Worm (Caenorhabditis elegans) whole organism, young adult: Measurements from ENCODE around the gene srg-51.
"Not testable (repeated sequence)": the region's sequence is repeated elsewhere in the genome, so short reads cannot be mapped to it uniquely, and the experiment has no call there.

Experiments used
- B0035.1 ChIP-seq: sonication (generic microtip); optimal IDR thresholded peaks from 2 replicates; lab custom pipeline; 2016; ENCODE audit warnings: missing genetic modification characterization, mild to moderate bottlenecking, missing compliant biosample characterization, missing genotype, missing genetic modification reagents
- B0336.3 ChIP-seq: fragments of 200-800 bp; sonication (Bioruptor generic); IDR thresholded peaks from 2 replicates; pipeline ENCODE4 v1.3.6; 2022; ENCODE audit warnings: missing genetic modification characterization, missing compliant biosample characterization
- D2030.7 ChIP-seq: fragments of 200-800 bp; sonication (Bioruptor generic); IDR thresholded peaks from 2 replicates; pipeline ENCODE4 v1.3.6; 2022; ENCODE audit warnings: missing genetic modification reagents, missing genetic modification characterization, missing compliant biosample characterization
- F52B5.7 ChIP-seq: sonication (generic microtip); optimal IDR thresholded peaks from 2 replicates; lab custom pipeline; 2016; ENCODE audit warnings: mild to moderate bottlenecking, missing genetic modification characterization, missing compliant biosample characterization
- K11D2.4 ChIP-seq: fragments of 200-800 bp; sonication (Bioruptor generic); IDR thresholded peaks from 2 replicates; pipeline ENCODE4 v1.3.6; 2022; ENCODE audit warnings: missing genetic modification reagents, missing genetic modification characterization, missing compliant biosample characterization
- K12H6.12 ChIP-seq: fragments of 200-800 bp; sonication (Bioruptor generic); optimal IDR thresholded peaks from 2 replicates; lab custom pipeline; 2018; ENCODE audit warnings: mild to moderate bottlenecking, missing genetic modification characterization, missing compliant biosample characterization
- attf-6 ChIP-seq: fragments of 200-800 bp; sonication (Bioruptor generic); IDR thresholded peaks from 2 replicates; pipeline ENCODE4 v1.3.6; 2022; ENCODE audit warnings: missing genetic modification reagents, missing genetic modification characterization, missing compliant biosample characterization
- dox-1 ChIP-seq: fragments of 200-800 bp; sonication (Bioruptor generic); IDR thresholded peaks from 2 replicates; pipeline ENCODE4 v1.3.6; 2022; ENCODE audit warnings: missing genetic modification reagents, missing genetic modification characterization, missing compliant biosample characterization
- ekl-4 ChIP-seq: fragments of 200-800 bp; sonication (Bioruptor generic); IDR thresholded peaks from 2 replicates; pipeline ENCODE4 v1.3.6; 2022; ENCODE audit warnings: missing genetic modification reagents, missing genetic modification characterization, missing compliant biosample characterization
- fkh-3 ChIP-seq: sonication (generic microtip); optimal IDR thresholded peaks from 2 replicates; lab custom pipeline; 2016; ENCODE audit warnings: mild to moderate bottlenecking, missing genetic modification characterization, missing compliant biosample characterization
- hsf-1 ChIP-seq: fragments of 200-800 bp; sonication (Bioruptor generic); IDR thresholded peaks from 2 replicates; pipeline ENCODE4 v1.3.6; 2022; ENCODE audit warnings: missing genetic modification reagents, missing genetic modification characterization, missing compliant biosample characterization
- lin-54 ChIP-seq: fragments of 200-800 bp; sonication (Bioruptor generic); optimal IDR thresholded peaks from 2 replicates; lab custom pipeline; 2018; ENCODE audit warnings: mild to moderate bottlenecking, missing genetic modification characterization, missing compliant biosample characterization
- lir-1 ChIP-seq: fragments of 200-800 bp; sonication (Bioruptor generic); conservative IDR thresholded peaks from 2 replicates; pipeline ENCODE4 v1.3.6; 2022; ENCODE audit warnings: missing genetic modification reagents, missing genetic modification characterization, missing compliant biosample characterization
- madf-10 ChIP-seq: sonication (generic microtip); optimal IDR thresholded peaks from 2 replicates; lab custom pipeline; 2016; ENCODE audit warnings: mild to moderate bottlenecking, missing genetic modification characterization, missing compliant biosample characterization
- madf-8 ChIP-seq: fragments of 200-800 bp; sonication (Bioruptor generic); conservative IDR thresholded peaks from 2 replicates; pipeline ENCODE4 v1.3.6; 2022; ENCODE audit warnings: missing genetic modification reagents, missing genetic modification characterization, missing compliant biosample characterization
- nfya-1 ChIP-seq: sonication (generic microtip); optimal IDR thresholded peaks from 2 replicates; lab custom pipeline; 2017; ENCODE audit warnings: antibody characterized with exemption, missing compliant biosample characterization, missing genetic modification characterization, borderline replicate concordance; ENCODE audit not compliant: insufficient read depth
- nhr-179 ChIP-seq: sonication (generic microtip); optimal IDR thresholded peaks from 2 replicates; lab custom pipeline; 2016; ENCODE audit warnings: mild to moderate bottlenecking, missing genetic modification characterization, missing compliant biosample characterization
- pbrm-1 ChIP-seq: fragments of 200-800 bp; sonication (Bioruptor generic); IDR thresholded peaks from 2 replicates; pipeline ENCODE4 v1.3.6; 2022; ENCODE audit warnings: missing genetic modification reagents, missing genetic modification characterization, missing compliant biosample characterization
- rec-8 ChIP-seq, 2 experiments: sonication (generic microtip); optimal IDR thresholded peaks; 2 replicates each; lab custom pipeline; 2016; ENCODE audit warnings: mild to moderate bottlenecking in 2 of 2, missing genetic modification characterization in 2 of 2, missing genetic modification reagents in 2 of 2, missing genotype in 2 of 2, missing biosample characterization in 1 of 2, missing compliant biosample characterization in 1 of 2, moderate library complexity in 1 of 2
- repo-1 ChIP-seq: sonication (generic microtip); optimal IDR thresholded peaks from 2 replicates; lab custom pipeline; 2017; ENCODE audit warnings: mild to moderate bottlenecking, missing genetic modification characterization, missing compliant biosample characterization
- rpc-1 ChIP-seq, 2 experiments: fragments of 150-350 bp in 1 of 2; sonication (generic microtip) in 1 of 2; optimal IDR thresholded peaks; 2 replicates each; lab custom pipeline; 2014 to 2018; ENCODE audit warnings: missing biosample characterization in 1 of 2, missing genetic modification characterization in 1 of 2, missing genetic modification reagents in 1 of 2, missing genotype in 1 of 2
- snpc-3.4 ChIP-seq: sonication (generic microtip); optimal IDR thresholded peaks from 2 replicates; lab custom pipeline; 2017; ENCODE audit warnings: missing genetic modification characterization, mild to moderate bottlenecking, missing compliant biosample characterization, antibody characterized with exemption, moderate library complexity, missing genotype, missing genetic modification reagents
- snpc-4 ChIP-seq, 5 experiments: fragments of 150-350 bp in 1 of 5; sonication (generic microtip) in 4 of 5; optimal IDR thresholded peaks; 2 replicates each; lab custom pipeline; 2014 to 2018; ENCODE audit warnings: missing genetic modification characterization in 5 of 5, missing biosample characterization in 3 of 5, antibody characterized with exemption in 2 of 5, mild to moderate bottlenecking in 2 of 5, missing compliant biosample characterization in 2 of 5, missing genotype in 2 of 5, moderate library complexity in 2 of 5, missing genetic modification reagents in 1 of 5
- tbx-9 ChIP-seq: sonication (generic microtip); optimal IDR thresholded peaks from 2 replicates; lab custom pipeline; 2016; ENCODE audit warnings: borderline replicate concordance, missing genetic modification characterization, inconsistent platforms, missing compliant biosample characterization
- zfh-2 ChIP-seq: fragments of 200-800 bp; sonication (Bioruptor generic); conservative IDR thresholded peaks from 2 replicates; pipeline ENCODE4 v1.3.6; 2022; ENCODE audit warnings: missing genetic modification reagents, missing genetic modification characterization, missing compliant biosample characterization
- zim-3 ChIP-seq: sonication (generic microtip); optimal IDR thresholded peaks from 2 replicates; lab custom pipeline; 2017; ENCODE audit warnings: mild to moderate bottlenecking, missing genetic modification characterization, moderate library complexity, missing compliant biosample characterization
- ztf-25 ChIP-seq: fragments of 200-800 bp; sonication (Bioruptor generic); IDR thresholded peaks from 2 replicates; pipeline ENCODE4 v1.3.6; 2022; ENCODE audit warnings: missing genetic modification reagents, missing genetic modification characterization, missing compliant biosample characterization

Gene srg-51

DNA sequence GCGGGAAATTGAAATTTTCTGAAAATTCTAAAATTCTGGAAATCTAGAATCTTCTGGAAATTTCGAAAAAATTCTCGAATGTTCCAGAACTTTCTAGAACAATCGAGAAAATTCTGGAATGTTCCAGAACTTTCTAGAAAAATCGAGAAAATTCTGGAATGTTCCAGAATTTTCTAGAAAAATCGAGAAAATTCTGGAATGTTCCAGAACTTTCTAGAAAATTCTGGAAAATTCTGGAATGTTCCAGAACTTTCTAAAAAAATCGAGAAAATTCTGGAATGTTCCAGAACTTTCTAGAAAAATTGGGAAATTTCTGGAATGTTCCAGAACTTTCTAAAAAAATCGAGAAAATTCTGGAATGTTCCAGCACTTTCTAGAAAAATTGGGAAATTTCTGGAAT is 25.9 kb upstream of the srg-51 start:
- TF ChIP-seq dox-1 (peak; percentile 73; the same call in 1 of the 2 replicates), hsf-1 (peak; percentile 96), attf-6 (peak; percentile 45; the same call in 1 of the 2 replicates)

DNA sequence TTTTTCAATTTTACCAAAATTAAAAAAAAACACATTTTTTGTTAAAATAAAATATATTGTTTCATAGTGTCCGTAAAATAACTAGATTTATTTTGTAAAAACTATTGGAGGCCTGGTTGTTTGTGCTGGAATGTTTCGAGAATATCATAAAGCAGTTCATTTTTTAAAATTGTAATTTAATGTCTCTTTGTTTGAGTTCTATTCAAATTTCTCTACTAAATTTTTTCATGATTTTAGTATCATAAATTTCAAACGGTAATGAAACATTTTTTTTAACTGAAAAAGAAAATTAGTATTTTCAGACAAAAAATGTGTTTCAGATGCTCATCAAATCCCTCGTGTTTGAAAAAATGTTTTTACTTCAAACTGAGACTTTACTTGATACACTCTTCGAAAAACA is 24.9 kb upstream of the srg-51 start:
- no peak for TF ChIP-seq repo-1
- no peak for TF ChIP-seq ekl-4 (GFP tag; lab: Robert Waterston, UW)
- TF ChIP-seq attf-6: peak; percentile 76; the same call in 1 of the 2 replicates
- no peak for TF ChIP-seq hsf-1
- no peak for TF ChIP-seq snpc-4 (GFP tag; optimal IDR thresholded peaks at IDR 0.05; lab: Kevin White, UChicago)
- peak in 1 of 4 experiments; percentile 45 for TF ChIP-seq snpc-4 (tag; optimal IDR thresholded peaks at IDR 0.05; lab: Kevin White, UChicago)
- no peak for TF ChIP-seq snpc-3.4 (tag; lab: Kevin White, UChicago)
- no peak for TF ChIP-seq rec-8 (tag; optimal IDR thresholded peaks at IDR 0.05; lab: Kevin White, UChicago)
- no peak for TF ChIP-seq madf-10 (tag; lab: Kevin White, UChicago)

DNA sequence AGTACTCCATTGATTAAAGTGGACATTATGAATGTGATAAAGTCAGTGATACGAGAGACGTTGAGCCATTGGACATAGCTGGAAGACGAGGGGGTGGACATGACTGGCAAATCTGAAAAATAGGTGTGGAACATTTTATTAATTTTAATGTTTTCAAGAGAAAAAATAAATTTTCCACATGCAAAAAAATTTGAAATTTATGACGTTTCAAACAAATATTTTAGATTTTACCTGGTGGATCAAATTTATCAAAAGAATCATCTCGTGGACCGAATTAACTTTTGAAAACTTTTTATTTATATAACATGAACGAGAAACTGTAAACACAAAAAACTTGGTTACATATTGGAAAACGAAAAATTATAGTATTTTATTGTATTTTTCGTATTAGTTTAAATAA is 6.4 kb upstream of the srg-51 start, which contains the start of gene str-78:
Gene str-78 (minus strand): TSS at position 101 of the 400 bp plus-strand sequence.
- TF ChIP-seq fkh-3 (tag; lab: Kevin White, UChicago): no peak
- TF ChIP-seq madf-8 (GFP tag; lab: Robert Waterston, UW): no peak

DNA sequence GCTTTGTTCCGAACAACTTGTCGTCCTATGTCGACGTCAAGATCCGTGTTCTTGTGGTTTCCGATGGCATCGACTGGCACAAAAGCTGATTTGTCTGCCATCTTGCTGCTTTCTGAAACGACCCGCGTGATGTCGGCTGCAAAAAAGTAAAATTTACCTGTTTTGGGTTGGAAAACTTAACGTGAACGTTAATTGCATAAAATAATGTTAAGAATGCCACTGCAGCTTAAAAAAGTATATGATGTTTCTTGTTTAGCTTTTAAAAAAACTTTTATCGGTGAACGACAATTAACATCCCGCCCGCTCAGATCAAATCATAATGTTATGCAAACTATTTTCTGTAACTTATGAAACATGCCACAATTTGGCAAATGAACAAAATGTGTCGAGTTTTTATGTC is 6.8 kb downstream of the srg-51 start, which contains the start of gene M199.8:
Gene M199.8 (minus strand): TSS at position 101 of the 400 bp plus-strand sequence.
- not testable (repeated sequence) for TF ChIP-seq nhr-179; lir-1 (GFP tag; lab: Robert Waterston, UW); B0336.3 (GFP tag; lab: Robert Waterston, UW)

DNA sequence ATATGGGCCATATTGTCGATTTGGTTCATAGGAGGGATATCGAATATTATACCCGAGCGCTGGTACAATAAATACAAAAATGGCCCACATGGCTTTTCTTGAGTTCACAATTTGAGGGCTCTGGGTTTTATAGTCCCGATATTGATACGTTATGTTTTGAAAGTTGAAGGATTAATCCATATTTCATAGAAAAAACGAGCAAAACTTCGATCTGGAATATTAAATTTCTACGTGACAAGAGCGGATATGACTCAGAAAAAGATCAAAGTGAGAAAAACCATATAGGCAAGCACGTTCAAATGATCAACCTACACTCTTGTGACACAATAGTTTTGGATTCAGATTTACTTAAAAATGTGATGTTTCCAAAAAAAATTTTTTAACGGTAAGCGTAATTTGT is 9.0 kb downstream of the srg-51 start, which contains the start of gene col-135:
Gene col-135 (minus strand): TSS at position 101 of the 400 bp plus-strand sequence.
- TF ChIP-seq zfh-2 (no peak), madf-8 (GFP tag; lab: Robert Waterston, UW) (no peak), K11D2.4 (GFP tag; lab: Robert Waterston, UW) (no peak), B0035.1 (tag; lab: Kevin White, UChicago) (no peak), pbrm-1 (no peak), D2030.7 (GFP tag; lab: Robert Waterston, UW) (no peak), lin-54 (no peak), F52B5.7 (tag; lab: Kevin White, UChicago) (no peak)

DNA sequence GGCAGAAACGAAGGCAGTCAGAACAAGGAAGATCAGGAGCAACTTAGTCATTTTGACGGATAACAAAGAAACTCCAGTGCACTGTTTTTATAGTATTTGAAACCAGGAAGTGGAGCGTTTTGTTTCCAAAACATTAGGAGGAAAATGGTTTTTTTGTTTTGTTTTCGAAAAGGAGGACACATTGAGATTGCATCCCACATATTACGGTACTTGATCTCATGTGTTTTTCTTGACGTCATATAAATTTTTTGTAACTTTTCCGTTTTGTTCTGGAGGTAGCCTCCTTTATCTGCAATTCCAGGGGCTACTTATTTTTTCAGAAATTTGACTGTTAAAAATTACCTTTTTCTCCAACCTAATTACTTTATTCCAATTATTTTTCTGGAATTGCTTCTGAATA is 13.0 kb downstream of the srg-51 start, which contains the start of gene M199.9:
Gene M199.9 (minus strand): TSS at position 101 of the 400 bp plus-strand sequence.
- TF ChIP-seq K12H6.12 (tag; lab: Kevin White, UChicago) (no peak), rpc-1 (optimal IDR thresholded peaks at IDR 0.05; lab: Kevin White, UChicago) (no peak), rpc-1 (tag; optimal IDR thresholded peaks at IDR 0.05; lab: Kevin White, UChicago) (no peak), ztf-25 (GFP tag; lab: Robert Waterston, UW) (no peak), nfya-1 (tag; lab: Kevin White, UChicago) (no peak), tbx-9 (tag; lab: Kevin White, UChicago) (no peak), zim-3 (no peak), snpc-3.4 (tag; lab: Kevin White, UChicago) (no peak)
